Fruit fly (Drosophila melanogaster): ENCODE results near the gene fru.

DNA sequence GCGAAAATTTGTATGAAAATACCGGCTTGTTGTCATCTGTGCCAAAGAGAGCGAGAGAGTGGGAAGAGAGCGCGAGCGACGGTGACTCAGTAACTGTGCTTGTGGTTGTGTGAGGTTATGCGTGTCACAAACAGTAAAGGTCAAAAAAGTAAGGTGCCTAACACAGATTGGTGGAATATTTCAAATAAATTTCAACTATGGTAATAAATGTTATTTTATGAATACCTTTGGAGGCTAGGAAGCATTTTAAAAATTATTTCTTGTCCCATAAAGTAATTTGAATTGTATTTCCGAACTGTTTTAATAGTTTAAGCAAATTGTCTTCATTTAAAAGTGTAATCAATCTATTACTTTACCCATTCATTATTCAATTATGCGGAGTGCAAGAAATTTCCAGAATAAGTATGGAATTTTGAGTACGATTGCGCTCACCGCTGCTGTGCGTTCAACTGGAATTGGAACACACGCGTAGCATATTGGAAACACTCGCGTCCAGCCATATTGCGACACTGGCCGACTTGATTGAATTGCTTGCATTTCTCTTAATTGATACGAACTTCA, 28.4 kb upstream of the fru start:
- TF ChIP-seq CG8478 (optimal IDR thresholded peaks at IDR 0.05), result no peak
- TF ChIP-seq usp (GFP tag; optimal IDR thresholded peaks at IDR 0.05), result no peak
- TF ChIP-seq psq (optimal IDR thresholded peaks at IDR 0.05), result no peak

Data from whole organism.